Fruit fly (Drosophila melanogaster): ENCODE results near the gene 5-HT2A.
A peak's percentile ranks its signal among the peaks of the same experiment; 100 is the strongest.

The 5-HT2A gene

DNA sequence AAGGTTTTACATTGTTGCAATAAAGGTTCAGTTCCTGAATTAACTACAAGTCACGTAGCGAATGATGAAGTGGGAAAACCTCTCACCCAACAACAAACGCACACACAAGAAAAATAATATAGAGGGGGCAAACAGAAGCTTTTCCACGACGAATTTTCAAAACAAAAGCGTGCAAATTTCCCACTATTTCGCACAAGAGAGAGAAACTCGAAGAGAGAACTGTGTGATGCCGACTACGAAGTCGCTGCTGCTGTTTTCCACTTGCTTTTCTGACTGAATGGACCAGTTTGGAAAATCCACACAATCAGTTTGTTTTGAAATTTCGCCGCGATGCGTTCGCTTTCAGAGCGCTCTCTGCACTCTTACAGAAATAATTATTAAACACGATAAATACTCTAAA, at the start of gene 5-HT2A:
5-HT2A (plus strand) TSS at position 301 of the 400 bp plus-strand sequence.
- no peak for TF ChIP-seq noc (tag; optimal IDR thresholded peaks at IDR 0.05)

DNA sequence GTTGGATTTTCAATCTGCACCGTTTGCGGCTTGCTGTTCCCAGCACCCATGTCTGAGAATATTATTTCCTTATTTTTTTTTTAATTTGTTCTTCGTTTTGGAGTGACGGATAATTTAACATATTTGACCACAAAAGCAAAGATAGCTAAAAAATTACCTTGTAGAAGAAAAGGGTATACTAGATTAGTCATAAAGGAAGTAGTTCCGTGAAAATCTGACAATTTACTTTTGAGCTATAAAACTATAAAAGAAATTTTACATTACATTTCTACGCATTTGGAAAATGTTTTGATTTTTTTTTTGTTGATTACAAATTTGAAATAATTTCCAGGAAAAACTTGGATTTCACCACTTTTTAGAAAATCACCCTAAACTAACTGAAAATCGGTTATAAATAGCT, 34.1 kb upstream of the 5-HT2A start, which contains the start of gene CG32945:
CG32945 (minus strand) TSS at position 101 of the 400 bp plus-strand sequence.
- TF ChIP-seq noc (tag; optimal IDR thresholded peaks at IDR 0.05) = no peak

DNA sequence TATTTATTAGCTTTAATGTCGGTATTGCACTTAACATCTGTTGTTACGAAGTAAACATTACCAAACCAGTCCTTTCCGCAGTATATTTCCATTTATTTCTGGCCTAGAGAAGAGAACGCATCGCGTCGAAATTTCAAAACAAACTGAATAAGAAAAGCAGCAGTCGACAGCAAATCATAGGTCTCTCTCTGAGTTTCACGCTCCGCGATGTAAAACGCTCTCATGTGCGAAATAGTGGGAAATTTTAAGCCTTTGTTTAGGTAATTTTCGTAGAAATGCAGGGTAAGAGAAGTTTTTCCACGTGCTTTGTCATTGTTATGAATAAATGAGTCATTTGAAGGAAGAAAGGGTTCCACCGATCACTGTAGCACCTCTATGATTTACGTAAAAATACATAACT, 13.0 kb upstream of the 5-HT2A start:
- TF ChIP-seq noc (tag; optimal IDR thresholded peaks at IDR 0.05) = no peak

DNA sequence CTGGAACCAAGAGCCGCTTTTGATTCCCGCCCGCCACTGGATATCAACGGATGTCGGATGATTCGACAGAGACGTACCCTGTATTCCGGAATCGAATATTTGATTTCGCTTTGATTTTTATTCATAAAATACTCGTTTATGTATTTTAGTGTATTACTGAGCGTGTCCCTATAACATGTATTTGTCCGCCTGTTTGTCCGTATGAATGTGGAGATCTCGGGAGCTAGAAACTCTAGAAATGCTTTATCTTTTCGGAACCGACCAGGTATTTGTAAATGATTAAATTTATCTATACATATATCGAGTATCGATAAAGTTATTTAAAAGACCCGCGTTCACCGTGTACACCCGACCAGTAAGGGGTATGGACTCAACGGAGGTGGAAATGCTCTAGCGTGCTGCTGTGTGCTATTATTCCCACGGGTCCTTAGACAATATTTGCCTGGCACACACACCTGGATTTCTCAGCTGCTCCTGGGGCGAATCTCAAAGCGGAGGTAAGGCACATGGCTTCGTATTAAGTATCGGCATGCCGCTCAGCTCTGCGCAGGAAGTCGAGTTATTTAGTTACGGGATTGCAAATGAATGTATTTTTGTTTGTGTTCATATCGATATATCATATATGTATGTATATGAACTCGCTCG, 10.7 kb upstream of the 5-HT2A start:
- TF ChIP-seq noc (tag; optimal IDR thresholded peaks at IDR 0.05) = no peak

DNA sequence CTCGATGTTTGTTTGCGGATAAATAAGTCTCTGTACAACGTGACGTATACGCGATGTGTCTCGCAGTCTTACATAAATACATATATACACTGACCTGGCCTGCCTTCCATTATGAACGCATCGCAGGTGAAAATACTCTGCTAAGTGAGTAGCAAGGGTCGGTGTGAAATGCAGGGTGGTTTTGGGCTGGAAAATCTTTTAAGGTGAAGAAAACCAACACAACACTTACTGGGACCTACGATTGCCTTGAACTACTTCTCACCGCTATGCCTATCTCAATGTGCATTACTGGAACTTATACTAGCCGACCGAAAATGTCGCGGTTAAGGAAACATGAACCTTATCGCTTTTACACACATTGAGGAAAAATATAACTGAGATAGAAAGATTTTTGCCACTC, 3.5 kb downstream of the 5-HT2A start:
- no peak for TF ChIP-seq noc (tag; optimal IDR thresholded peaks at IDR 0.05)

DNA sequence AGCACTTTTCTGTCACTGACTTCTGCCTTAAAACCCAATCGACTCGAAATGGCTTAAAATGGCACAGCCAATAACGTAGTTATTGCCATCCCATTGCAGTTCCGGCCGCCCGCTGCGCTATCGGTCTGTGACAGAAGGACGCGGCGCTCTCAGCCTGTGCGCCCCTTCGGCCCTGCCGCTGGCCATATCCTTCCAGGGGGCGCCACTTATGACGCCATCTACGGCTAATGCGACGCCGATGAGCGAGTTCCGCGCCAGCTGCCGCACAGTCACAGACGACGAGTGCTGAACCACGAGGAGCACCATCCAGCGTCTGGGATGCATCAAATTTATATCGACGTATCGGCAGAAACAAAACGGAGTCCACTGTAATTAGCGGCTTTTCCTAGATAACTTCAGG, 20.0 kb downstream of the 5-HT2A start:
- TF ChIP-seq noc (tag; optimal IDR thresholded peaks at IDR 0.05) = no peak

DNA sequence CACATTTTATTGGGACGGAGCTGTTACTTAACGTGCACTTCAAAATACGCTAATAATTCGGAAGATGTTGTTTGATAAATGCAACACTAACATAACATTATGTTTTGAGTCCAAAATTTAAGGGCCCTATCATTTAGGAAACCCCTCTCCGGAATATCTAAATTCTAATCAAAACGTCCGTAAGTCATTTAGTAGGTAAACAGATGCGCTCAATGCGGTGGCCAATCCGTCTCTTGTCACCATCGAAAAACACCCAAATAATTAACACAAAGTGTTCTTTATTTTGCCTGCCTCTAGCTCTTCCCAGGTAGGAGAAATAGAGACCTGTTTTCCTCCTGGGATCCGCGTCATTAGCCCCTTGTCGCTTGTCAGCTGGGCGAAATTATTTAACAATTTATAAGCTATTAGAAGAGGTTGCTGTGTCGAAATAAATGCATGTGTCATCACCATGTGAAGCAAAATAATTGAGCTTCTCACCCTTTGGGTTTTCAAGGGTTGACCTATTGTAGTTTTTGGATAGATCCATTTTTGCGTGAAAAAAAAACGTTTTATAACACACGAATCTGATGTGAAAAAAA, 21.8 kb downstream of the 5-HT2A start:
- TF ChIP-seq noc (tag; optimal IDR thresholded peaks at IDR 0.05) = no peak

DNA sequence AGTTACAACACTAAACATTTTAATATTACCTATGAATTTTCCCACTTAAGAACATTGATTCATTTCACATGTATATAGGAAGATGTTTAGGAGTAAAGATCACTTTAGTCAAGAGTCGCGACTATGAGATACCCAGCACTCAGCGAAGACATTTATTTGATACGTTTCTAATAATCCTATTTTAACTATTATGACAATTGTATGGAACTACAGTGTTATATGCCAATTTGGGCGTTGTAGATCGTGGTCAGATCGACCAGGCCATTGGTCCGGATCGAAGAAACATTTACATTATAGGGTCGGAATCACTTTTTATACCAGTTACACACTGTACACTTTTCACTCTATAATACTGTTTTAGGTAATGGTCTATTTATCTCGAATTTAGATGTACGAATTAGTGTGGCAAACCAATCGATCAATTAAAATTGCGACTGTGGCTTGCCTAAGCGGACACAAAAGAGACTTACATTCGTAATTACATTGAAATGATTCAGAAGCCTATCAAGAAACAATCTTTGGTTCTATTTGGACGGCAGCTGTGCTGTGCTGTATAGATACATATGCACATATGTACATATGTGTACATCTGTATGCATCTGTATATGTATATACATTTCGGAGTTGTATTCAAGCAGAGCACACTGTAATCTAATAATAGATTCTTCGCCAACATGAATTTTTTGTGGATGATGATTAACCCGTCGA, 28.0 kb downstream of the 5-HT2A start:
- no peak for TF ChIP-seq noc (tag; optimal IDR thresholded peaks at IDR 0.05)

DNA sequence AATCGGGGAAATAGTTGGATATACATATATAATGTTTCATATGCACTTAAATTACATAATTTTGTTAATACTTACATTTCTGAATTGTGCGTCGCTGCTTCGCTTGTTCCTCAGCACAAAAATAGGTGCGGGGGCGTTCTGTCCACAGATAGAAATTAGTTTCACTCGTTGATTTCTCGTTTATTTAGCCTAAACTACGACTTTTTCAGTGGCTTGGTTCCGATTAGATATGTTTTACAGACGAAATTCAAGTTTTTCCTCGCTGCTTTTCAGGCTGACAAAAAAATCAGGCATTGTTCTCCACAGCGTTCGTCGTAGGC, 28.5 kb downstream of the 5-HT2A start:
- no peak for TF ChIP-seq noc (tag; optimal IDR thresholded peaks at IDR 0.05)

DNA sequence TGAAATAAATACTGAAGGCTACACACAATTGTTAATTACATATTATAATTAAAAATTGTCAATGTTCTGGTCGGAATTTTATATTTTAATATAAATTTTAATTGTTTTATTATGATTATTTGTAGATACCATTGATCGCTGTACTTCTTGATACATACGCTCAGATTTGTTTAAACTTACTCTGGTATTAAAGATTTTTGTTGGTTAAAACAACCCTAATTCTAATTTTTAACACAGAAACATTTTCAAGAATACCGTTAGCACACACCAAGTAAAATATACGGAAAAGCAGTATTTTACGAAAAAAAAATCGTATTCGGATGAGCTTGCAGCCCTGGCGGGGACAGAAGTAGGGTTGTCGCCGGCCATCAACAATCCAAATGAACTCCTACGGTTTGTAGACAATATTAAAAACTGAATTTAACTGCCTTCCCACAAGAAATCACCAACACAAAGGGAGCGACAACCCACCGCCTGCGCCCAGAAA, 29.0 kb downstream of the 5-HT2A start, which contains the start of the genes CG9775, MED31 and slx1:
CG9775 (minus strand) TSS at position 223 of the 487 bp plus-strand sequence.
MED31 (plus strand) TSS at position 348 of the 487 bp plus-strand sequence.
slx1 (plus strand) TSS at position 348 of the 487 bp plus-strand sequence.
- peak; percentile 49 for TF ChIP-seq noc (tag; optimal IDR thresholded peaks at IDR 0.05)

DNA sequence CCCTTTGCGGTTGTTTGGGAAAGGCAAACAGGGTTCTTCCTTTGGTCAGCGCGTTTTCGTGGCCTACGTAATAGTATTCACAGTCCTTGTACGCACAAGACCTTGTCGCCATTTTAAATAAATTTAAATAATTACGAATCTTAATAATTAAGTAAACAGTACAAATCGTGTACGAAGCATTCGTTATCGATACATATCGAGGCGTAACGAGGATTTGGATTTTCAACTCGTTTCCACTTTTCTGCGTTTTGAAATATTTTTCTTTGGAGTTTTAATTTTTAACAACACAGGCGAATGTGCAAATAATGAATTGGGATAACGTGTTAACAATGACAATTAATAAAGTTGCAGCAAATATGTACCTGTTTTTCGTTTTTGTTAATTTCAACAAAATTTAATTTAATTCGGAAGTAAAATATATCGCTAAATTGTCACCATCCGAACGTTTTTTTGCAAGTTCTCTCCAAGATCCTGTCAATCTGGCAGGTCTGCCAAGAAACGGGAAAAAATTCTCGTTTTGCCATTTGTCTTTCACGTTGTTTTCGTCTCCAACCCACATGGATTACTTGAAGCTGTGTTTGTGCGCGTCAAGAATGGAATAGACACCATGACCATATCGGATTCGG, 32.9 kb downstream of the 5-HT2A start, which contains the start of the genes Dlip2 and rpk:
Dlip2 (minus strand) TSS at position 199 of the 626 bp plus-strand sequence.
rpk (plus strand) TSS at position 525 of the 626 bp plus-strand sequence.
- TF ChIP-seq noc (tag; optimal IDR thresholded peaks at IDR 0.05) = no peak

DNA sequence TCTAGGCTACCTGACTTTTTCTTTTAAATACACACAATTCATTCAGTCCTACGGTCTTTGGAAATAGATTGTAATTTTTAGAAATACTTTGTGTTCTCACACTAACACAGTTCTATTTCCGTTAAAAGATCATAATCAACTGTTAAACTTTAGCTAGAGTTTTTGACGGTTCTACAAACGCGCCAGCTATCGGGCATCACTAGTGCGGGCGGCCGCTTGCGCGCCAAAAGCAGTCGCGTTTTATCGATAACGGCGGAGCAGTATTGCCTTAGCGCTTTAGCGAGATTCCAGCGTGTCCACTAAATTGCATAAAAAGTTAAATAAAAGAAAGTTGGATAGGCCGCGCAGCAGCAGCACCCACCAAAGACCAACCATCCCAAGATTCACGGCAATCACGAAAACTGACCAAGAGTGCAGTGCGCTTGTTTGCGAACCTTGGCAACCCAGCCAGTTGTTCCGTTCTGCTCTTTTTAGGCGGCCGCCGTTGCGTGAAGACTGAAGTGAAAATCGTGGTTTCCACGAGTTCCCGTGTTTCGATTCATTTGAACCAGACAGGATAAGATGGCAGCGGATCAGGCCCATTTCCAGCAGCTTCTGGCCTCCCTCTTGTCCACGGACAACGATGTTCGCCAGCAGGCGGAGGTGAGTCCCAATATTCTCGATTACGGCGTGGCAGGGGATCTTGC, 36.6 kb downstream of the 5-HT2A start, which contains the start of gene Karybeta3:
Karybeta3 (plus strand) TSS at position 51 of the 686 bp plus-strand sequence.
- TF ChIP-seq noc (tag; optimal IDR thresholded peaks at IDR 0.05) = peak; percentile 66

DNA sequence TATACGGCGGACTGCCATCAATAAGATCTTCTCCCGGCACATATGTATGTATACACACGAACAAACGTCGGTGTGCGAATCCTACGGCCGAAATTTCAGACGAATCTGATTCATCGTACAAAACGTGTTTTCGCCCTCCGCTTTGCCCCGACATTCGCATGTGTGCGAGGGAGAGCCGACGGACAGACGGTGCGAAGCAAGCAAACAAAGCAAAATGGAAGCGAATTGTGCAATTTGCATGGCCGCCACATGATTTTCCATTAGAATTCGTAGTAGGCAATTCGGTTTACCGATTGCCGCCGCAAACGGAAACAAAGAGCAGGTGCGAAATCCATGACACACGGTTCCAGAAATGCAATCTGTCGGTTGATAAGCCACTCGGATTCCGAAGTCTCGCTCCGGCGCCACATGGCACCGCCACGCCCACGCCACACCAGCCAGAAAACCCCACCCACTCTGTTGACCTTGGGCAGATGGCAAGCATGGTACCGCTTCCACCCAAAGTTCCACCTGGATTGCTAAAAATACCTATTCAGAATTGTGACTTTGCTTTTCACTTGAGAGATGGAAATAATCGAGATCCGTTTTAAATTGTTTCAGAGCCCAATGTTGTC, 37.3 kb downstream of the 5-HT2A start:
- no peak for TF ChIP-seq noc (tag; optimal IDR thresholded peaks at IDR 0.05)

DNA sequence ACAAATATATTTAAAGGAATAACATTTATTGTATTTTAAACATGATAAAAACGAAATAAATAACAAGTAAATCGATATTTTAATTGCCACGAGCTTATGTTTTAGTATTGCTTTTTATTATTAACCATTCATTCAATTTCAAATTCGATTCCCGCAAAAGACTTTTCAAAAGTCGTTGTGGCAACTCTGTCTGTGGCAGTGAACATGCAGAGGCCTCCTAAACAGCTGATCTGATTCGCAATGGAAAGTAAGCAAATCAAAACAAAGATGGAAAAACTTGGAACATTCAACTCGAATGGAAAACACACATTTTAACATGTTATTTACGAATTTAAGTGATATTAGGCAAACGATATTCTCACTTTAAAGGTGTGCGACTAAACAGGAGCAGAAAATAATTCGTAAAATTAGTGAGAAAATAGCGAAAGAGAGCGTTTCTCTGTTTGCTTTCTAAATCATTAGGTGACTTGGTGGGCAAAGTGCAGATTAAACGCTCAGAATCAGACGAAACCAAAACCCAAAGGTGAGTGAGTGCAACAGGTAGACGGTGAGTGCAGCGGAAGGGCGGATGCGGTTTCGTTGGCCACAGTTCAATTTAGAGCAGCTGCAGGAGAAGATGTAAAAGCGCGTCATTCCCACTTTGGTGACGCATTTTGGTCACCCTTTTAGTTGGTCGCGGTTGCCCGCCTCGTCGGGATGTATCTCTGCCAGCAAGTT, 42.0 kb downstream of the 5-HT2A start, which contains the start of gene spartin:
spartin (plus strand) TSS at position 244 of the 717 bp plus-strand sequence.
- no peak for TF ChIP-seq noc (tag; optimal IDR thresholded peaks at IDR 0.05)

Data from whole organism, larva.